Worm (Caenorhabditis elegans): Measurements from ENCODE around the gene K11H12.3.

DNA sequence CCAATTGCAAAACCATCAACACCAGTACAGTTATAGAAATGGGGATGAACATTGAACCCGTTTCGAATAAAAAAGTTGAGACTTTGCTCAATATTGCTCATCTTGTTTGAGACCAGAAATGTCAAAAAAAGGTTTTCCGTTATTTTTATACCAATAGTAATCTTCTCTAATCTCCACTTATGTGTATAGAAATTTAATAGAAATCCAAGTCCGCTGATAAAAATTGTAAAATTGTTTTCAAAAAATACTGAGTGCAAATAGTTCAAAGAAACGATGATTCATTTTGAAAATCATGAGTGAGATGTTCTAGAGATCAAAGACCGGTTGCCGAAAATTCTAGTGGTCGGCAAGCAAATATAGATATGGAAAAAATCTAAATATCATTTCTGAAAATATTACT lies 46.1 kb upstream of the K11H12.3 start, which contains the start of gene Y55F3C.10:
- TF ChIP-seq dao-5 (tag; optimal IDR thresholded peaks at IDR 0.05), result no peak
- no peak for TF ChIP-seq him-1 (tag; optimal IDR thresholded peaks at IDR 0.05)
- TF ChIP-seq W03F9.2 (tag; optimal IDR thresholded peaks at IDR 0.05), result no peak
